Worm (Caenorhabditis elegans) whole organism, L4 larva: Measurements from ENCODE around the gene chs-2.

Experiments
- F49E8.2 ChIP-seq: sonication (generic microtip); optimal IDR thresholded peaks from 2 replicates; lab custom pipeline; 2016; ENCODE audit warnings: missing compliant biosample characterization, mild to moderate bottlenecking, missing genetic modification characterization, borderline replicate concordance
- T26A8.4 ChIP-seq: fragments of 200-800 bp; sonication (Bioruptor generic); IDR thresholded peaks from 2 replicates; pipeline ENCODE4 v1.3.6; 2022; ENCODE audit warnings: missing genetic modification characterization, missing compliant biosample characterization
- aha-1 ChIP-seq: fragments of 150-350 bp; peaks from one replicate; lab custom pipeline; 2014; ENCODE audit warnings: missing biosample characterization, missing genetic modification characterization
- aly-2 ChIP-seq: sonication (generic microtip); optimal IDR thresholded peaks from 2 replicates; lab custom pipeline; 2018; ENCODE audit warnings: missing biosample characterization, missing genetic modification characterization
- ama-1 ChIP-seq: fragments of 150-350 bp; optimal IDR thresholded peaks from 2 replicates; lab custom pipeline; 2014; ENCODE audit warnings: inconsistent platforms, mixed read lengths
- arid-1 ChIP-seq: fragments of 200-800 bp; sonication (Bioruptor generic); conservative IDR thresholded peaks from 2 replicates; pipeline ENCODE4 v1.3.6; 2022; ENCODE audit warnings: missing genetic modification reagents, missing genetic modification characterization, missing compliant biosample characterization
- ceh-20 ChIP-seq: fragments of 200-800 bp; sonication (Bioruptor generic); IDR thresholded peaks from 2 replicates; pipeline ENCODE4 v1.3.6; 2022; ENCODE audit warnings: missing genetic modification reagents, missing genetic modification characterization, missing compliant biosample characterization
- ceh-28 ChIP-seq: fragments of 150-350 bp; optimal IDR thresholded peaks from 2 replicates; lab custom pipeline; 2014; ENCODE audit warnings: missing biosample characterization, missing genetic modification reagents, missing genetic modification characterization
- ceh-32 ChIP-seq: sonication (generic microtip); optimal IDR thresholded peaks from 2 replicates; lab custom pipeline; 2016; ENCODE audit warnings: mild to moderate bottlenecking, missing genetic modification characterization, missing compliant biosample characterization; ENCODE audit not compliant: poor library complexity
- ceh-62 ChIP-seq: sonication (generic microtip); optimal IDR thresholded peaks from 2 replicates; lab custom pipeline; 2017; ENCODE audit warnings: missing biosample characterization, missing genetic modification characterization
- cey-2 ChIP-seq: sonication (generic microtip); optimal IDR thresholded peaks from 3 replicates; lab custom pipeline; 2017; ENCODE audit warnings: missing genetic modification characterization, mild to moderate bottlenecking, missing compliant biosample characterization, antibody characterized with exemption, borderline replicate concordance; ENCODE audit not compliant: insufficient read depth
- ctbp-1 ChIP-seq: fragments of 200-800 bp; sonication (Bioruptor generic); IDR thresholded peaks from 2 replicates; pipeline ENCODE4 v1.3.6; 2022; ENCODE audit warnings: missing genetic modification reagents, missing genetic modification characterization, missing compliant biosample characterization
- daf-16 ChIP-seq, 3 experiments: sonication (generic microtip); optimal IDR thresholded peaks; 2 replicates each; lab custom pipeline; 2016 to 2017; ENCODE audit warnings: missing genetic modification characterization in 3 of 3, missing genetic modification reagents in 3 of 3, mild to moderate bottlenecking in 2 of 3, missing compliant biosample characterization in 2 of 3, missing biosample characterization in 1 of 3, moderate library complexity in 1 of 3
- dmd-6 ChIP-seq: fragments of 200-800 bp; sonication (Bioruptor generic); IDR thresholded peaks from 2 replicates; pipeline ENCODE4 v1.3.6; 2022; ENCODE audit warnings: missing genetic modification reagents, missing genetic modification characterization, missing compliant biosample characterization
- dpl-1 ChIP-seq: fragments of 150-350 bp; optimal IDR thresholded peaks from 2 replicates; lab custom pipeline; 2014; ENCODE audit warnings: missing biosample characterization, missing genetic modification reagents, missing genetic modification characterization
- dve-1 ChIP-seq: sonication (generic microtip); optimal IDR thresholded peaks from 2 replicates; lab custom pipeline; 2017; ENCODE audit warnings: antibody characterized with exemption, mild to moderate bottlenecking, missing genetic modification characterization, missing compliant biosample characterization; ENCODE audit not compliant: insufficient read depth
- hlh-11 ChIP-seq: fragments of 200-800 bp; sonication (Bioruptor generic); optimal IDR thresholded peaks from 2 replicates; lab custom pipeline; 2018; ENCODE audit warnings: mild to moderate bottlenecking, missing genetic modification characterization, missing compliant biosample characterization
- hlh-30 ChIP-seq: sonication (generic microtip); optimal IDR thresholded peaks from 2 replicates; lab custom pipeline; 2017; ENCODE audit warnings: antibody characterized with exemption, mild to moderate bottlenecking, missing genetic modification characterization, missing compliant biosample characterization; ENCODE audit not compliant: insufficient read depth
- hmg-1.1 ChIP-seq: fragments of 200-800 bp; sonication (Bioruptor generic); IDR thresholded peaks from 2 replicates; pipeline ENCODE4 v1.3.6; 2022; ENCODE audit warnings: missing genetic modification reagents, missing genetic modification characterization, missing compliant biosample characterization
- jun-1 ChIP-seq: fragments of 150-350 bp; optimal IDR thresholded peaks from 2 replicates; lab custom pipeline; 2014; ENCODE audit warnings: missing biosample characterization, missing genetic modification reagents, missing genetic modification characterization
- lim-7 ChIP-seq: fragments of 200-800 bp; sonication (Bioruptor generic); IDR thresholded peaks from 2 replicates; pipeline ENCODE4 v1.3.6; 2022; ENCODE audit warnings: missing genetic modification characterization, missing compliant biosample characterization
- lin-1 ChIP-seq: fragments of 200-800 bp; sonication (Bioruptor generic); IDR thresholded peaks from 2 replicates; pipeline ENCODE4 v1.3.6; 2022; ENCODE audit warnings: missing genetic modification reagents, missing genetic modification characterization, missing compliant biosample characterization
- lin-29 ChIP-seq: fragments of 200-800 bp; sonication (Bioruptor generic); IDR thresholded peaks from 2 replicates; pipeline ENCODE4 v1.3.6; 2022; ENCODE audit warnings: missing genetic modification reagents, missing genetic modification characterization, missing compliant biosample characterization
- lin-38 ChIP-seq: fragments of 200-800 bp; sonication (Bioruptor generic); IDR thresholded peaks from 2 replicates; pipeline ENCODE4 v1.3.6; 2022; ENCODE audit warnings: missing genetic modification reagents, missing genetic modification characterization, missing compliant biosample characterization
- lsy-2 ChIP-seq, 2 experiments: fragments of 150-350 bp in 1 of 2; sonication (generic microtip) in 1 of 2; optimal IDR thresholded peaks; 2 replicates each; lab custom pipeline; 2014 to 2017; ENCODE audit warnings: missing biosample characterization in 2 of 2, missing genetic modification characterization in 2 of 2
- mdl-1 ChIP-seq, 2 experiments: fragments of 150-350 bp in 1 of 2; sonication (generic microtip) in 1 of 2; optimal IDR thresholded peaks; 2 replicates each; lab custom pipeline; 2014 to 2017; ENCODE audit warnings: missing biosample characterization in 2 of 2, missing genetic modification characterization in 2 of 2
- mdt-29 ChIP-seq: fragments of 200-800 bp; sonication (Bioruptor generic); IDR thresholded peaks from 2 replicates; pipeline ENCODE4 v1.3.6; 2022; ENCODE audit warnings: missing genetic modification reagents, missing genetic modification characterization, missing compliant biosample characterization
- mep-1 ChIP-seq: fragments of 150-350 bp; sonication (generic microtip); optimal IDR thresholded peaks from 3 replicates; lab custom pipeline; 2014; ENCODE audit warnings: missing biosample characterization, missing genetic modification characterization
- mes-2 ChIP-seq: sonication (generic microtip); optimal IDR thresholded peaks from 2 replicates; lab custom pipeline; 2016; ENCODE audit warnings: missing genotype, mild to moderate bottlenecking, missing genetic modification characterization, missing compliant biosample characterization; ENCODE audit not compliant: poor library complexity, severe bottlenecking
- mxl-2 ChIP-seq: fragments of 200-800 bp; sonication (Bioruptor generic); conservative IDR thresholded peaks from 2 replicates; pipeline ENCODE4 v1.3.6; 2022; ENCODE audit warnings: missing genetic modification reagents, missing genetic modification characterization, missing compliant biosample characterization
- mxl-3 ChIP-seq: fragments of 200-800 bp; sonication (Bioruptor generic); optimal IDR thresholded peaks from 2 replicates; lab custom pipeline; 2018; ENCODE audit warnings: mild to moderate bottlenecking, missing genetic modification characterization, missing compliant biosample characterization
- nhr-11 ChIP-seq: fragments of 150-350 bp; optimal IDR thresholded peaks from 2 replicates; lab custom pipeline; 2014; ENCODE audit warnings: missing biosample characterization, missing genetic modification characterization
- nhr-25 ChIP-seq: sonication (generic microtip); optimal IDR thresholded peaks from 2 replicates; lab custom pipeline; 2017; ENCODE audit warnings: missing genetic modification characterization, mild to moderate bottlenecking, missing compliant biosample characterization, antibody characterized with exemption, moderate library complexity, borderline replicate concordance; ENCODE audit not compliant: insufficient read depth
- nhr-28 ChIP-seq: fragments of 150-350 bp; optimal IDR thresholded peaks from 2 replicates; lab custom pipeline; 2014; ENCODE audit warnings: missing biosample characterization, missing genetic modification characterization
- nhr-41 ChIP-seq: fragments of 200-800 bp; sonication (Bioruptor generic); IDR thresholded peaks from 2 replicates; pipeline ENCODE4 v1.3.6; 2022; ENCODE audit warnings: missing genetic modification reagents, missing genetic modification characterization, missing compliant biosample characterization
- nhr-42 ChIP-seq: fragments of 200-800 bp; sonication (Bioruptor generic); IDR thresholded peaks from 2 replicates; pipeline ENCODE4 v1.3.6; 2022; ENCODE audit warnings: missing genetic modification characterization, missing compliant biosample characterization
- nhr-48 ChIP-seq: sonication (generic microtip); optimal IDR thresholded peaks from 2 replicates; lab custom pipeline; 2016; ENCODE audit warnings: mild to moderate bottlenecking, missing genetic modification characterization, missing compliant biosample characterization
- nhr-6 ChIP-seq: fragments of 150-350 bp; optimal IDR thresholded peaks from 2 replicates; lab custom pipeline; 2014; ENCODE audit warnings: missing biosample characterization, missing genetic modification characterization
- nhr-77 ChIP-seq: fragments of 150-350 bp; optimal IDR thresholded peaks from 2 replicates; lab custom pipeline; 2014; ENCODE audit warnings: missing biosample characterization, missing genetic modification characterization
- php-3 ChIP-seq: fragments of 200-800 bp; sonication (Bioruptor generic); IDR thresholded peaks from 2 replicates; pipeline ENCODE4 v1.3.6; 2022; ENCODE audit warnings: missing genetic modification reagents, missing genetic modification characterization, missing compliant biosample characterization
- pqm-1 ChIP-seq: sonication (generic microtip); optimal IDR thresholded peaks from 2 replicates; lab custom pipeline; 2017; ENCODE audit warnings: missing biosample characterization, missing genetic modification characterization
- snpc-1.2 ChIP-seq: fragments of 200-800 bp; sonication (Bioruptor generic); IDR thresholded peaks from 2 replicates; pipeline ENCODE4 v1.3.6; 2022; ENCODE audit warnings: missing genetic modification reagents, missing genetic modification characterization, missing compliant biosample characterization
- snpc-4 ChIP-seq: fragments of 150-350 bp; optimal IDR thresholded peaks from 2 replicates; lab custom pipeline; 2014; ENCODE audit warnings: missing biosample characterization, missing genetic modification characterization
- tra-1 ChIP-seq: fragments of 200-800 bp; sonication (Bioruptor generic); IDR thresholded peaks from 2 replicates; pipeline ENCODE4 v1.3.6; 2022; ENCODE audit warnings: missing genetic modification reagents, missing genetic modification characterization, missing compliant biosample characterization
- unc-62 ChIP-seq, 3 experiments: fragments of 150-350 bp in 1 of 3; sonication (generic microtip); optimal IDR thresholded peaks in 2 of 3; peaks in 1 of 3; 1 replicate in 1 of 3; 2 replicates in 2 of 3; lab custom pipeline; 2014 to 2017; ENCODE audit warnings: missing biosample characterization in 3 of 3, missing genetic modification characterization in 3 of 3, missing genetic modification reagents in 3 of 3, missing genotype in 1 of 3

Gene chs-2

ce11 chrII:162182-162581 lies 34.6 kb upstream of the chs-2 start, which contains the start of gene etr-1:
etr-1 (plus strand) TSS chrII:162374.
- peak; percentile 94 for TF ChIP-seq hlh-11
- no peak for TF ChIP-seq ctbp-1 (GFP tag; lab: Robert Waterston, UW)
- no peak for TF ChIP-seq mdt-29 (GFP tag; lab: Robert Waterston, UW)
- TF ChIP-seq daf-16 (GFP tag; optimal IDR thresholded peaks at IDR 0.05; lab: Kevin White, UChicago) = no peak
- peak; percentile 82 for TF ChIP-seq daf-16 (tag; optimal IDR thresholded peaks at IDR 0.05; lab: Kevin White, UChicago)
- peak; percentile 88 for TF ChIP-seq dve-1 (tag; lab: Kevin White, UChicago)
- TF ChIP-seq mdl-1 (tag; optimal IDR thresholded peaks at IDR 0.05; lab: Kevin White, UChicago) = peak in 1 of 2 experiments; percentile 57
- TF ChIP-seq ceh-62 (tag; lab: Kevin White, UChicago) = no peak
- TF ChIP-seq pqm-1 = peak; percentile 97
- peak; percentile 48 for TF ChIP-seq cey-2 (tag; lab: Kevin White, UChicago)
- TF ChIP-seq ceh-20 (GFP tag; lab: Robert Waterston, UW) = peak; percentile 61
- TF ChIP-seq tra-1 (GFP tag; lab: Robert Waterston, UW) = peak; percentile 84
- no peak for TF ChIP-seq ceh-28 (tag; lab: Kevin White, UChicago)
- peak; percentile 30 for TF ChIP-seq dpl-1 (GFP tag; lab: Kevin White, UChicago)
- 0 out of 2 replicates have a peak, but pooled peaks have one; percentile 12 for TF ChIP-seq hmg-1.1 (GFP tag; lab: Robert Waterston, UW)
- peak; percentile 16 for TF ChIP-seq nhr-25 (tag; lab: Kevin White, UChicago)
- peak; percentile 83 for TF ChIP-seq php-3
- TF ChIP-seq snpc-4 (tag; lab: Kevin White, UChicago) = no peak
- TF ChIP-seq lim-7 = no peak
- TF ChIP-seq mes-2 (tag; lab: Kevin White, UChicago) = peak; percentile 44
- no peak for TF ChIP-seq T26A8.4
- peak; percentile 64 for TF ChIP-seq nhr-41 (GFP tag; lab: Robert Waterston, UW)
- TF ChIP-seq aha-1 = peak; percentile 37
- TF ChIP-seq lsy-2 (tag; optimal IDR thresholded peaks at IDR 0.05; lab: Kevin White, UChicago) = peak in 1 of 2 experiments; percentile 47
- TF ChIP-seq nhr-11 (tag; lab: Kevin White, UChicago) = no peak
- TF ChIP-seq arid-1 (GFP tag; lab: Robert Waterston, UW) = 0 out of 2 replicates have a peak, but pooled peaks have one; percentile 21
- TF ChIP-seq nhr-28 (tag; lab: Kevin White, UChicago) = peak; percentile 92
- peak; percentile 70 for TF ChIP-seq lin-1 (GFP tag; lab: Robert Waterston, UW)
- TF ChIP-seq unc-62 (GFP tag; optimal IDR thresholded peaks at IDR 0.05 in 1 of 2; lab: Kevin White, UChicago) = peak in 1 of 2 experiments; percentile 13
- no peak for TF ChIP-seq unc-62 (tag; optimal IDR thresholded peaks at IDR 0.05; lab: Kevin White, UChicago)
- no peak for TF ChIP-seq ceh-32 (tag; lab: Kevin White, UChicago)
- TF ChIP-seq lin-29 (GFP tag; lab: Robert Waterston, UW) = no peak
- TF ChIP-seq mep-1 (tag; lab: Kevin White, UChicago) = peak; percentile 16
- TF ChIP-seq mxl-2 (GFP tag; lab: Robert Waterston, UW) = peak; percentile 37; the same call in 1 of the 2 replicates
- TF ChIP-seq aly-2 (tag; lab: Kevin White, UChicago) = no peak
- TF ChIP-seq ama-1 (lab: Kevin White, UChicago) = peak; percentile 15
- TF ChIP-seq F49E8.2 (tag; lab: Kevin White, UChicago) = no peak
- peak; percentile 92 for TF ChIP-seq dmd-6 (GFP tag; lab: Robert Waterston, UW)
- peak; percentile 66 for TF ChIP-seq nhr-77 (tag; lab: Kevin White, UChicago)
- TF ChIP-seq mxl-3 (GFP tag; lab: Kevin White, UChicago) = peak; percentile 88
- peak; percentile 46 for TF ChIP-seq hlh-30 (tag; lab: Kevin White, UChicago)
- peak; percentile 22 for TF ChIP-seq jun-1 (tag; lab: Kevin White, UChicago)
- peak; percentile 71 for TF ChIP-seq nhr-48 (tag; lab: Kevin White, UChicago)
- TF ChIP-seq nhr-6 = peak; percentile 47
- TF ChIP-seq snpc-1.2 (GFP tag; lab: Robert Waterston, UW) = no peak
- TF ChIP-seq nhr-42 (GFP tag; lab: Robert Waterston, UW) = 0 out of 2 replicates have a peak, but pooled peaks have one; percentile 11
- peak; percentile 25; the same call in 1 of the 2 replicates for TF ChIP-seq lin-38
